Fruit fly (Drosophila melanogaster): ENCODE measurements around the gene CG14834.

CG14834 gene

DNA sequence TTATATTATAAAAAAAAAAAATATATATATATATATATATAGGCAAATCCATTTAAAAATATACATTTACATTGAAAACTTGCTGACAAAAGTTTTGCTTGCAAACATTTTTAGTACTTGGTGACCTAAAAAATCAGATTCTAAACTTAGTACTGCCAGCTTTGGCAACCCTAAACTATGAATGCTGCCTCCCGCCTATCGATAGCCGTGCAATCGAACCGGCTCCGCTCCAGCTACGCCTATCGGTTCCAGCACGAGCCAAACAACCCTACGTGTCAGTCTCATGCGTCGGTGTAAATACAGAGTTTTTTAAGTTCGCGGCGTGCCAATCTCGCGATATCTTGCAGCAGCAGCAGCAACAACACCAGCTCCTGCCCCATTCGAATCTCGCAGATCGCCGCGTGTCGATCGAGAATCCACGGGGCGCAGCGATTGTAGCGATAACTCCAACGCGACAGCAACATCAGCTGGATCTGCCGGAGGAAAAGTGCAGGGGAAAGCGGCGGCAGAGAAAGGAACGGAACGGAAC lies 13.5 kb upstream of the CG14834 start, which contains the start of gene Sec63 (continued):
- TF ChIP-seq Ssrp (tag; optimal IDR thresholded peaks at IDR 0.05) (peak; percentile 42), gcm (GFP tag; optimal IDR thresholded peaks at IDR 0.05) (peak; percentile 3), CG7786 (GFP tag; optimal IDR thresholded peaks at IDR 0.05) (no peak), ems (GFP tag; optimal IDR thresholded peaks at IDR 0.05) (peak; percentile 24), gfzf (GFP tag; optimal IDR thresholded peaks at IDR 0.05) (peak; percentile 13), Atf3 (GFP tag; optimal IDR thresholded peaks at IDR 0.05) (no peak), CG8388 (GFP tag; optimal IDR thresholded peaks at IDR 0.05) (peak; percentile 49), ttk (GFP tag; IDR thresholded peaks at IDR 0.05) (0 out of 2 replicates have a peak, but pooled peaks have one; percentile 29), mam (GFP tag; optimal IDR thresholded peaks at IDR 0.05) (peak; percentile 60), az2 (GFP tag; optimal IDR thresholded peaks at IDR 0.05) (peak; percentile 47), CG9609 (GFP tag; optimal IDR thresholded peaks at IDR 0.05) (peak; percentile 10), inv (GFP tag; IDR thresholded peaks at IDR 0.05; ENCODE audit: partially characterized antibody) (peak; percentile 75), trh (GFP tag; optimal IDR thresholded peaks at IDR 0.05) (no peak), hkb (optimal IDR thresholded peaks at IDR 0.05) (no peak), hkb (GFP tag; IDR thresholded peaks at IDR 0.05) (peak; percentile 7; the same call in 1 of the 2 replicates), Taf1 (GFP tag; IDR thresholded peaks at IDR 0.05) (peak; percentile 48; the same call in 1 of the 2 replicates), Dip3 (GFP tag; optimal IDR thresholded peaks at IDR 0.05) (peak; percentile 58), BtbVII (GFP tag; optimal IDR thresholded peaks at IDR 0.05) (peak; percentile 21), CG11695 (GFP tag; IDR thresholded peaks at IDR 0.05) (no peak), jumu (GFP tag; optimal IDR thresholded peaks at IDR 0.05) (peak; percentile 39), psq (GFP tag; optimal IDR thresholded peaks at IDR 0.05) (no peak), CG2889 (GFP tag; IDR thresholded peaks at IDR 0.05) (no peak), sug (tag; optimal IDR thresholded peaks at IDR 0.05) (peak; percentile 3), rib (GFP tag; IDR thresholded peaks at IDR 0.05) (no peak), eve (GFP tag; optimal IDR thresholded peaks at IDR 0.05) (no peak), sens (GFP tag) (peak; percentile 83), Meics (GFP tag; optimal IDR thresholded peaks at IDR 0.05) (peak; percentile 69), CG11085 (GFP tag; IDR thresholded peaks at IDR 0.05) (peak; percentile 22; the same call in 1 of the 2 replicates), crol (GFP tag; IDR thresholded peaks at IDR 0.05) (peak; percentile 56), Max (GFP tag; optimal IDR thresholded peaks at IDR 0.05) (peak; percentile 58), Lhr (GFP tag; optimal IDR thresholded peaks at IDR 0.05) (no peak), Nf-YA (GFP tag; IDR thresholded peaks at IDR 0.05) (no peak), CG7271 (tag; optimal IDR thresholded peaks at IDR 0.05) (no peak), Sry-β (GFP tag; optimal IDR thresholded peaks at IDR 0.05) (peak; percentile 27), HHEX (GFP tag; optimal IDR thresholded peaks at IDR 0.05) (peak; percentile 34), CG32767 (GFP tag; IDR thresholded peaks at IDR 0.05) (peak; percentile 20; the same call in 1 of the 2 replicates), HLHmδ (GFP tag; optimal IDR thresholded peaks at IDR 0.05) (peak; percentile 96), Chrac-16 (GFP tag; optimal IDR thresholded peaks at IDR 0.05) (peak; percentile 38), CG2712 (tag; optimal IDR thresholded peaks at IDR 0.05) (peak; percentile 31), Opbp (GFP tag; IDR thresholded peaks at IDR 0.05; ENCODE audit: partially characterized antibody) (peak; percentile 88), CG17612 (GFP tag; IDR thresholded peaks at IDR 0.05) (no peak), HLH4C (GFP tag; IDR thresholded peaks at IDR 0.05; ENCODE audit: partially characterized antibody) (peak; percentile 89), Oli (tag; optimal IDR thresholded peaks at IDR 0.05) (no peak), CG13894 (tag; optimal IDR thresholded peaks at IDR 0.05) (no peak), cwo (GFP tag; optimal IDR thresholded peaks at IDR 0.05) (no peak), CG12659 (GFP tag; optimal IDR thresholded peaks at IDR 0.05) (peak; percentile 76), CG17829 (tag; optimal IDR thresholded peaks at IDR 0.05) (peak; percentile 20), z (GFP tag; IDR thresholded peaks at IDR 0.05) (peak; percentile 41; the same call in 1 of the 3 replicates), CG31441 (GFP tag; IDR thresholded peaks at IDR 0.05) (peak; percentile 51; the same call in 1 of the 2 replicates), CG6689 (GFP tag; IDR thresholded peaks at IDR 0.05) (peak; percentile 79), CG6765 (GFP tag; optimal IDR thresholded peaks at IDR 0.05) (no peak)
